Worm (Caenorhabditis elegans) whole organism, L4 larva: ENCODE results near the gene T06D4.1.

Experiments used
- T20F7.1 ChIP-seq: fragments of 200-800 bp; sonication (Bioruptor generic); optimal IDR thresholded peaks from 2 replicates; lab custom pipeline; 2018; ENCODE audit warnings: mild to moderate bottlenecking, missing genetic modification characterization, missing compliant biosample characterization
- ceh-44 ChIP-seq: fragments of 200-800 bp; sonication (Bioruptor generic); IDR thresholded peaks from 2 replicates; pipeline ENCODE4 v1.3.6; 2022; ENCODE audit warnings: missing genetic modification reagents, missing genetic modification characterization, missing compliant biosample characterization
- lin-39 ChIP-seq: fragments of 150-350 bp; optimal IDR thresholded peaks from 2 replicates; lab custom pipeline; 2014; ENCODE audit warnings: missing biosample characterization, missing genetic modification reagents, missing genetic modification characterization
- mdl-1 ChIP-seq, 2 experiments: fragments of 150-350 bp in 1 of 2; sonication (generic microtip) in 1 of 2; optimal IDR thresholded peaks; 2 replicates each; lab custom pipeline; 2014 to 2017; ENCODE audit warnings: missing biosample characterization in 2 of 2, missing genetic modification characterization in 2 of 2
- nhr-237 ChIP-seq: sonication (generic microtip); optimal IDR thresholded peaks from 2 replicates; lab custom pipeline; 2017; ENCODE audit warnings: missing biosample characterization, missing genetic modification characterization
- skn-1 ChIP-seq: fragments of 150-350 bp; optimal IDR thresholded peaks from 2 replicates; lab custom pipeline; 2014; ENCODE audit warnings: missing biosample characterization, missing genetic modification characterization
- unc-130 ChIP-seq: sonication (generic microtip); optimal IDR thresholded peaks from 2 replicates; lab custom pipeline; 2016; ENCODE audit warnings: missing genetic modification reagents, missing genetic modification characterization, missing compliant biosample characterization
- unc-62 ChIP-seq, 3 experiments: fragments of 150-350 bp in 1 of 3; sonication (generic microtip); optimal IDR thresholded peaks in 2 of 3; peaks in 1 of 3; 1 replicate in 1 of 3; 2 replicates in 2 of 3; lab custom pipeline; 2014 to 2017; ENCODE audit warnings: missing biosample characterization in 3 of 3, missing genetic modification characterization in 3 of 3, missing genetic modification reagents in 3 of 3, missing genotype in 1 of 3
- zag-1 ChIP-seq: fragments of 150-350 bp; optimal IDR thresholded peaks from 2 replicates; lab custom pipeline; 2014; ENCODE audit warnings: missing biosample characterization, missing genetic modification characterization
- zfp-2 ChIP-seq: sonication (generic microtip); optimal IDR thresholded peaks from 2 replicates; lab custom pipeline; 2016; ENCODE audit warnings: mild to moderate bottlenecking, missing genetic modification characterization, missing compliant biosample characterization
- zip-2 ChIP-seq: fragments of 150-350 bp; optimal IDR thresholded peaks from 2 replicates; lab custom pipeline; 2014; ENCODE audit warnings: missing biosample characterization, missing genetic modification characterization

DNA sequence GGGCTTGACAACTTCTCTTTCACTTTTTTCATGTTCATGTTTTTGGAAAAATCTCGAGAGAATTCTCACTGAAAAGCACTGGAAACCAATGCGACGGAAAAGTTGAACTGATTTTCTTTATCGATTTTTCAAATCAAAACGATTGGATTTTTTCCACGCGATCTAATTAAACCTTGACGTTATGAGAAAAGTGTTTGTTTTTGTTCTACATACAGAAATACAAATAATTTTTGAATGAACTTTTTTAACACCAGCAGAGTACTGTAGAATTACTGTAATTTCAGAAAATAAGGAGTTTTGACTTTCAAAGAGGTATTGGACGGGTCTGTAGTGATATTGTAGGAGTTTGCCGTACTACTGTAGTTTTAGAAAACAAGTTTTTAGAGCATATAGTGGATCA lies 21.2 kb downstream of the T06D4.1 start, which contains the start of gene nep-10:
- TF ChIP-seq mdl-1 (tag; optimal IDR thresholded peaks at IDR 0.05; lab: Kevin White, UChicago) (no peak), unc-130 (GFP tag; lab: Kevin White, UChicago) (no peak), lin-39 (tag; lab: Kevin White, UChicago) (no peak), zag-1 (tag; lab: Kevin White, UChicago) (no peak), nhr-237 (tag; lab: Kevin White, UChicago) (no peak), skn-1 (tag; lab: Kevin White, UChicago) (no peak), zfp-2 (tag; lab: Kevin White, UChicago) (no peak), ceh-44 (GFP tag; lab: Robert Waterston, UW) (no peak), zip-2 (tag; lab: Kevin White, UChicago) (no peak), unc-62 (GFP tag; optimal IDR thresholded peaks at IDR 0.05 in 1 of 2; lab: Kevin White, UChicago) (no peak), unc-62 (tag; optimal IDR thresholded peaks at IDR 0.05; lab: Kevin White, UChicago) (no peak), T20F7.1 (GFP tag; lab: Kevin White, UChicago) (no peak)
